Fruit fly (Drosophila melanogaster) whole organism, embryonic: ENCODE data around the gene DCTN5-p25.
A peak's percentile ranks its signal among the peaks of the same experiment; 100 is the strongest.

Experiments used
- Awh ChIP-seq: fragments of 200-800 bp; sonication (Bioruptor generic); IDR thresholded peaks from 2 replicates; pipeline ENCODE4, ENCODE4 v1.3.6; 2022; ENCODE audit warnings: missing biosample characterization, missing genetic modification characterization
- Bteb2 ChIP-seq: fragments of 200-800 bp; sonication (Bioruptor generic); optimal IDR thresholded peaks from 2 replicates; lab custom pipeline; 2016; ENCODE audit warnings: missing biosample characterization, missing genetic modification characterization
- CG10274 ChIP-seq: fragments of 200-800 bp; sonication (Bioruptor generic); optimal IDR thresholded peaks from 3 replicates; lab custom pipeline; 2017; ENCODE audit warnings: missing biosample characterization, mild to moderate bottlenecking, missing genetic modification characterization
- CG10565 ChIP-seq: fragments of 200-800 bp; sonication (Bioruptor generic); optimal IDR thresholded peaks from 3 replicates; lab custom pipeline; 2016; ENCODE audit warnings: missing biosample characterization, mild to moderate bottlenecking, missing genetic modification characterization
- CG11695 ChIP-seq: fragments of 200-800 bp; sonication (Bioruptor generic); IDR thresholded peaks from 3 replicates; pipeline ENCODE4 v1.3.6; 2022; ENCODE audit warnings: missing biosample characterization, missing genetic modification characterization
- CG13123 ChIP-seq: fragments of 200-800 bp; sonication (Bioruptor generic); optimal IDR thresholded peaks from 2 replicates; lab custom pipeline; 2016; ENCODE audit warnings: missing biosample characterization, missing genetic modification characterization
- CG13296 ChIP-seq: fragments of 200-800 bp; sonication (Bioruptor generic); optimal IDR thresholded peaks from 3 replicates; lab custom pipeline; 2018; ENCODE audit warnings: missing biosample characterization, mild to moderate bottlenecking, missing genetic modification characterization
- CG14014 ChIP-seq: fragments of 200-800 bp; sonication (Bioruptor generic); IDR thresholded peaks from 2 replicates; pipeline ENCODE4 v1.3.6; 2022; ENCODE audit warnings: missing biosample characterization, missing genetic modification characterization
- CG15073 ChIP-seq: fragments of 200-800 bp; sonication (Bioruptor generic); optimal IDR thresholded peaks from 2 replicates; lab custom pipeline; 2016; ENCODE audit warnings: missing biosample characterization, missing genetic modification characterization
- CG15479 ChIP-seq: fragments of 200-800 bp; sonication (Bioruptor generic); optimal IDR thresholded peaks from 3 replicates; lab custom pipeline; 2019; ENCODE audit warnings: missing biosample characterization, mild to moderate bottlenecking, missing genetic modification characterization, moderate library complexity
- CG18011 ChIP-seq: fragments of 200-800 bp; sonication (Bioruptor generic); optimal IDR thresholded peaks from 2 replicates; lab custom pipeline; 2017; ENCODE audit warnings: missing biosample characterization, missing genetic modification characterization, mild to moderate bottlenecking, moderate library complexity, missing genotype
- CG2116 ChIP-seq: fragments of 200-800 bp; sonication (Bioruptor generic); optimal IDR thresholded peaks from 3 replicates; lab custom pipeline; 2018; ENCODE audit warnings: missing biosample characterization, mild to moderate bottlenecking, missing genetic modification characterization
- CG2120 ChIP-seq: fragments of 200-800 bp; sonication (Bioruptor generic); optimal IDR thresholded peaks from 3 replicates; lab custom pipeline; 2016; ENCODE audit warnings: missing biosample characterization, missing genetic modification characterization
- CG32532 ChIP-seq: fragments of 200-800 bp; sonication (Bioruptor generic); IDR thresholded peaks from 2 replicates; pipeline ENCODE4 v1.3.6; 2022; ENCODE audit warnings: missing biosample characterization, missing genetic modification characterization
- CG4328 ChIP-seq: fragments of 200-800 bp; sonication (Bioruptor generic); optimal IDR thresholded peaks from 3 replicates; lab custom pipeline; 2017; ENCODE audit warnings: missing biosample characterization, missing genetic modification reagents, missing genetic modification characterization
- CG5953 ChIP-seq: fragments of 200-800 bp; sonication (Bioruptor generic); IDR thresholded peaks from 2 replicates; pipeline ENCODE4 v1.3.6; 2022; ENCODE audit warnings: missing biosample characterization, missing genetic modification characterization
- CG7963 ChIP-seq: fragments of 200-800 bp; sonication (Bioruptor generic); IDR thresholded peaks from 3 replicates; pipeline ENCODE4 v1.3.6; 2022; ENCODE audit warnings: missing biosample characterization, missing genetic modification characterization; ENCODE audit not compliant: partially characterized antibody
- CG8281 ChIP-seq: fragments of 200-800 bp; sonication (Bioruptor generic); optimal IDR thresholded peaks from 2 replicates; lab custom pipeline; 2018; ENCODE audit warnings: missing biosample characterization, mild to moderate bottlenecking, missing genetic modification characterization, moderate library complexity
- CG9797 ChIP-seq: fragments of 200-800 bp; sonication (Bioruptor generic); optimal IDR thresholded peaks from 3 replicates; lab custom pipeline; 2018; ENCODE audit warnings: missing biosample characterization, mild to moderate bottlenecking, missing genetic modification characterization
- CHES-1-like ChIP-seq: fragments of 200-800 bp; sonication (Bioruptor generic); optimal IDR thresholded peaks from 2 replicates; lab custom pipeline; 2016; ENCODE audit warnings: missing biosample characterization, missing genetic modification characterization
- Deaf1 ChIP-seq: fragments of 200-800 bp; optimal IDR thresholded peaks from 3 replicates; lab custom pipeline; 2019; ENCODE audit warnings: missing biosample characterization, mild to moderate bottlenecking, missing genetic modification characterization, moderate library complexity
- Dip3 ChIP-seq: fragments of 200-800 bp; sonication (Bioruptor generic); optimal IDR thresholded peaks from 3 replicates; lab custom pipeline; 2016; ENCODE audit warnings: missing biosample characterization, missing genetic modification characterization
- Dll ChIP-seq: fragments of 200-800 bp; sonication (Bioruptor generic); IDR thresholded peaks from 4 replicates; pipeline ENCODE4 v1.3.6; 2022; ENCODE audit warnings: missing biosample characterization, missing genetic modification characterization; ENCODE audit not compliant: partially characterized antibody
- Fer1 ChIP-seq: fragments of 200-800 bp; sonication (Bioruptor generic); optimal IDR thresholded peaks from 2 replicates; lab custom pipeline; 2017; ENCODE audit warnings: missing biosample characterization, mild to moderate bottlenecking, missing genetic modification characterization
- Fer3 ChIP-seq: fragments of 200-800 bp; sonication (Bioruptor generic); optimal IDR thresholded peaks from 2 replicates; lab custom pipeline; 2018; ENCODE audit warnings: missing biosample characterization, mild to moderate bottlenecking, missing genetic modification characterization, moderate library complexity
- HLH4C ChIP-seq: fragments of 200-800 bp; sonication (Bioruptor generic); IDR thresholded peaks from 3 replicates; pipeline ENCODE4 v1.3.6; 2022; ENCODE audit warnings: missing biosample characterization, missing genetic modification characterization; ENCODE audit not compliant: partially characterized antibody
- Hmx ChIP-seq: fragments of 200-800 bp; sonication (Bioruptor generic); optimal IDR thresholded peaks from 2 replicates; lab custom pipeline; 2016; ENCODE audit warnings: missing biosample characterization, missing genetic modification characterization
- Hr51 ChIP-seq, 2 experiments: fragments of 200-800 bp; sonication (Bioruptor generic); optimal IDR thresholded peaks; 2 replicates in 1 of 2; 3 replicates in 1 of 2; lab custom pipeline; 2016 to 2018; ENCODE audit warnings: missing biosample characterization in 2 of 2, missing genetic modification characterization in 2 of 2, mild to moderate bottlenecking in 1 of 2, moderate library complexity in 1 of 2
- Med ChIP-seq: fragments of 200-800 bp; sonication (Bioruptor generic); peaks from one replicate; lab custom pipeline; 2016; ENCODE audit warnings: missing biosample characterization, missing genetic modification characterization, mild to moderate bottlenecking, inconsistent platforms, moderate library complexity
- Myb ChIP-seq: fragments of 200-800 bp; sonication (Bioruptor generic); optimal IDR thresholded peaks from 2 replicates; lab custom pipeline; 2016; ENCODE audit warnings: missing biosample characterization, missing genetic modification characterization
- NK7.1 ChIP-seq: fragments of 200-800 bp; sonication (Bioruptor generic); optimal IDR thresholded peaks from 3 replicates; lab custom pipeline; 2016; ENCODE audit warnings: missing biosample characterization, missing genetic modification characterization
- Side ChIP-seq: fragments of 200-800 bp; sonication (Bioruptor generic); optimal IDR thresholded peaks from 2 replicates; lab custom pipeline; 2016; ENCODE audit warnings: missing biosample characterization, missing genetic modification characterization
- Stat92E ChIP-seq, 3 experiments: fragments of >200 bp in 2 of 3; fragments of 200-800 bp in 1 of 3; sonication (Bioruptor generic) in 1 of 3; optimal IDR thresholded peaks; 2 replicates each; lab custom pipeline; 2017 to 2019; ENCODE audit warnings: missing biosample characterization in 3 of 3, missing genetic modification characterization in 3 of 3, mild to moderate bottlenecking in 1 of 3, moderate library complexity in 1 of 3
- Xbp1 ChIP-seq: fragments of 200-800 bp; sonication (Bioruptor generic); optimal IDR thresholded peaks from 3 replicates; lab custom pipeline; 2016; ENCODE audit warnings: missing biosample characterization, mild to moderate bottlenecking, missing genetic modification characterization
- abd-A ChIP-seq: fragments of 200-800 bp; sonication (Bioruptor generic); optimal IDR thresholded peaks from 3 replicates; lab custom pipeline; 2019; ENCODE audit warnings: missing biosample characterization, mild to moderate bottlenecking, missing genetic modification characterization, moderate library complexity
- amos ChIP-seq: fragments of 200-800 bp; sonication (Bioruptor generic); IDR thresholded peaks from 2 replicates; pipeline ENCODE4 v1.3.6; 2022; ENCODE audit warnings: missing biosample characterization, missing genetic modification characterization; ENCODE audit not compliant: partially characterized antibody
- bcd ChIP-seq: fragments of 200-800 bp; sonication (Bioruptor generic); optimal IDR thresholded peaks from 2 replicates; lab custom pipeline; 2017; ENCODE audit warnings: missing biosample characterization, mild to moderate bottlenecking, missing genetic modification characterization
- chm ChIP-seq: fragments of 200-800 bp; sonication (Bioruptor generic); IDR thresholded peaks from 2 replicates; pipeline ENCODE4 v1.3.6; 2022; ENCODE audit warnings: missing biosample characterization, missing genetic modification characterization
- ci ChIP-seq: fragments of 200-800 bp; sonication (Bioruptor generic); IDR thresholded peaks from 3 replicates; pipeline ENCODE4 v1.3.6; 2022; ENCODE audit warnings: missing biosample characterization, missing genetic modification characterization
- disco-r ChIP-seq: fragments of 200-800 bp; sonication (Bioruptor generic); optimal IDR thresholded peaks from 2 replicates; lab custom pipeline; 2016; ENCODE audit warnings: missing biosample characterization, missing genetic modification characterization
- en ChIP-seq: fragments of 200-800 bp; sonication (Bioruptor generic); optimal IDR thresholded peaks from 2 replicates; lab custom pipeline; 2016; ENCODE audit warnings: missing biosample characterization, missing genetic modification characterization
- fd3F ChIP-seq: fragments of 200-800 bp; sonication (Bioruptor generic); optimal IDR thresholded peaks from 2 replicates; lab custom pipeline; 2018; ENCODE audit warnings: missing biosample characterization, mild to moderate bottlenecking, missing genetic modification characterization, moderate library complexity
- lmd ChIP-seq: fragments of 200-800 bp; sonication (Bioruptor generic); IDR thresholded peaks from 2 replicates; pipeline ENCODE4 v1.3.6; 2022; ENCODE audit warnings: missing biosample characterization, missing genetic modification characterization
- pan ChIP-seq, 4 experiments: fragments of >200 bp in 3 of 4; fragments of 200-800 bp in 1 of 4; sonication (Bioruptor generic) in 1 of 4; optimal IDR thresholded peaks in 3 of 4; IDR thresholded peaks in 1 of 4; 2 replicates each; pipeline versions ENCODE4 v1.3.6 to Lab custom; 2017 to 2022; ENCODE audit warnings: missing biosample characterization in 2 of 4, missing genetic modification characterization in 2 of 4, mixed read lengths in 1 of 4
- pros ChIP-seq: fragments of 200-800 bp; sonication (Bioruptor generic); optimal IDR thresholded peaks from 3 replicates; lab custom pipeline; 2019; ENCODE audit warnings: missing biosample characterization, mild to moderate bottlenecking, missing genetic modification characterization, moderate library complexity
- pum ChIP-seq: fragments of 200-800 bp; sonication (Bioruptor generic); optimal IDR thresholded peaks from 2 replicates; lab custom pipeline; 2016; ENCODE audit warnings: missing biosample characterization, missing genetic modification characterization
- scrt ChIP-seq: fragments of 200-800 bp; sonication (Bioruptor generic); optimal IDR thresholded peaks from 2 replicates; lab custom pipeline; 2018; ENCODE audit warnings: missing biosample characterization, mild to moderate bottlenecking, missing genetic modification characterization, moderate library complexity
- twi ChIP-seq: fragments of 200-800 bp; optimal IDR thresholded peaks from 2 replicates; lab custom pipeline; 2019; ENCODE audit warnings: missing biosample characterization, mild to moderate bottlenecking, missing genetic modification characterization, moderate library complexity
- tx ChIP-seq: fragments of 200-800 bp; sonication (Bioruptor generic); optimal IDR thresholded peaks from 2 replicates; lab custom pipeline; 2016; ENCODE audit warnings: missing biosample characterization, missing genetic modification characterization
- zen2 ChIP-seq: fragments of 200-800 bp; sonication (Bioruptor generic); IDR thresholded peaks from 3 replicates; pipeline ENCODE4 v1.3.6; 2022; ENCODE audit warnings: missing biosample characterization, missing genetic modification characterization; ENCODE audit not compliant: partially characterized antibody

DCTN5-p25 gene

dm6 chr2L:15009703-15010102 is 4.2 kb downstream of the DCTN5-p25 start, which contains the start of the genes THG and Rnmt (continued):
- peak; percentile 84 for TF ChIP-seq CG2116 (GFP tag; lab: Kevin White, UChicago)
- peak; percentile 16 for TF ChIP-seq Myb (GFP tag; lab: Kevin White, UChicago)
- peak; percentile 66 for TF ChIP-seq CG13123 (GFP tag; lab: Kevin White, UChicago)
- peak; percentile 68 for TF ChIP-seq Bteb2 (GFP tag; lab: Kevin White, UChicago)
- TF ChIP-seq pros (GFP tag; lab: Kevin White, UChicago), result no peak
- TF ChIP-seq fd3F (GFP tag; lab: Kevin White, UChicago), result peak; percentile 81
- peak; percentile 86 for TF ChIP-seq CG14014 (GFP tag; lab: Robert Waterston, UW)
- peak; percentile 78 for TF ChIP-seq CG18011
- no peak for TF ChIP-seq pan (optimal IDR thresholded peaks at IDR 0.05; lab: Kevin White, UChicago)
- TF ChIP-seq pan (GFP tag; optimal IDR thresholded peaks at IDR 0.05 in 1 of 2, IDR thresholded peaks at IDR 0.05 in 1 of 2), result peak in 1 of 2 experiments; percentile 83
- TF ChIP-seq CG2120 (GFP tag; lab: Kevin White, UChicago), result peak; percentile 90
- peak; percentile 59 for TF ChIP-seq CHES-1-like (GFP tag; lab: Kevin White, UChicago)
- peak; percentile 85 for TF ChIP-seq lmd (GFP tag; lab: Robert Waterston, UW)
- TF ChIP-seq CG10274, result no peak
- peak; percentile 30 for TF ChIP-seq CG9797 (GFP tag; lab: Kevin White, UChicago)
- peak; percentile 43 for TF ChIP-seq Hmx (GFP tag; lab: Kevin White, UChicago)
- TF ChIP-seq CG7963 (GFP tag; lab: Robert Waterston, UW), result peak; percentile 80
- peak; percentile 13 for TF ChIP-seq disco-r
- TF ChIP-seq twi (tag; lab: Kevin White, UChicago), result peak; percentile 79
- TF ChIP-seq bcd (GFP tag; lab: Kevin White, UChicago), result peak; percentile 63
- peak; percentile 85 for TF ChIP-seq HLH4C
- peak; percentile 91 for TF ChIP-seq Xbp1
- TF ChIP-seq CG10565 (GFP tag; lab: Kevin White, UChicago), result no peak
- TF ChIP-seq CG4328 (GFP tag; lab: Kevin White, UChicago), result peak; percentile 50
- TF ChIP-seq CG5953 (GFP tag; lab: Robert Waterston, UW), result peak; percentile 71
- TF ChIP-seq pum (GFP tag; lab: Kevin White, UChicago), result peak; percentile 67
- peak; percentile 56 for TF ChIP-seq Deaf1 (tag; lab: Kevin White, UChicago)
- TF ChIP-seq tx, result peak; percentile 34
- TF ChIP-seq Dll, result peak; percentile 96
- peak in 1 of 3 experiments; percentile 60 for TF ChIP-seq Stat92E (GFP tag; optimal IDR thresholded peaks at IDR 0.05; lab: Kevin White, UChicago)

- TF ChIP-seq Med (GFP tag; lab: Kevin White, UChicago), result peak; percentile 34
- no peak for TF ChIP-seq CG15073 (GFP tag; lab: Kevin White, UChicago)
- TF ChIP-seq CG15479 (GFP tag; lab: Kevin White, UChicago), result no peak
- TF ChIP-seq Awh (GFP tag; lab: Robert Waterston, UW), result no peak
- no peak for TF ChIP-seq CG13296 (GFP tag; lab: Kevin White, UChicago)
- no peak for TF ChIP-seq CG10274
- TF ChIP-seq amos (GFP tag; lab: Robert Waterston, UW), result peak; percentile 22; the same call in 1 of the 2 replicates
- TF ChIP-seq Fer3, result no peak
- TF ChIP-seq Fer1 (GFP tag; lab: Kevin White, UChicago), result peak; percentile 4
- no peak for TF ChIP-seq Side (GFP tag; lab: Kevin White, UChicago)
- TF ChIP-seq en (GFP tag; lab: Kevin White, UChicago), result no peak
- TF ChIP-seq scrt, result peak; percentile 93
- no peak for TF ChIP-seq chm (GFP tag; lab: Robert Waterston, UW)
- peak; percentile 67 for TF ChIP-seq abd-A (tag; lab: Kevin White, UChicago)
- TF ChIP-seq Hr51 (GFP tag; optimal IDR thresholded peaks at IDR 0.05; lab: Kevin White, UChicago), result peak in 1 of 2 experiments; percentile 39
- TF ChIP-seq CG32532 (GFP tag; lab: Robert Waterston, UW), result no peak
- no peak for TF ChIP-seq zen2
- no peak for TF ChIP-seq Dip3
- 0 out of 3 replicates have a peak, but pooled peaks have one; percentile 25 for TF ChIP-seq ci (GFP tag; lab: Robert Waterston, UW)
- no peak for TF ChIP-seq CG8281 (tag; lab: Kevin White, UChicago)
- TF ChIP-seq NK7.1 (GFP tag; lab: Kevin White, UChicago), result no peak
- no peak for TF ChIP-seq CG11695 (GFP tag; lab: Robert Waterston, UW)
Observed at dm6 chr2L:15011779-15012178, 6.2 kb downstream of the DCTN5-p25 start.
